Fruit fly (Drosophila melanogaster) whole organism, embryonic: ENCODE results near the gene Pfdn2.

Experiments used
- Asciz ChIP-seq: fragments of 200-800 bp; sonication (Bioruptor generic); optimal IDR thresholded peaks from 2 replicates; lab custom pipeline; 2017; ENCODE audit warnings: missing biosample characterization, mild to moderate bottlenecking, missing genetic modification characterization, missing genetic modification reagents
- Atf6 ChIP-seq: fragments of 200-800 bp; sonication (Bioruptor generic); IDR thresholded peaks from 2 replicates; pipeline ENCODE4 v1.3.6; 2022; ENCODE audit warnings: missing biosample characterization, missing genetic modification characterization
- CG12219 ChIP-seq: fragments of 200-800 bp; sonication (Bioruptor generic); optimal IDR thresholded peaks from 3 replicates; lab custom pipeline; 2018; ENCODE audit warnings: missing biosample characterization, mild to moderate bottlenecking, missing genetic modification characterization
- CG13894 ChIP-seq: fragments of 200-800 bp; sonication (Bioruptor generic); optimal IDR thresholded peaks from 3 replicates; lab custom pipeline; 2018; ENCODE audit warnings: missing biosample characterization, mild to moderate bottlenecking, missing genetic modification characterization, moderate library complexity
- CG14965 ChIP-seq: fragments of 200-800 bp; sonication (Bioruptor generic); optimal IDR thresholded peaks from 2 replicates; lab custom pipeline; 2016; ENCODE audit warnings: missing biosample characterization, missing genetic modification characterization, borderline replicate concordance
- CG18764 ChIP-seq: fragments of 200-800 bp; sonication (Bioruptor generic); optimal IDR thresholded peaks from 3 replicates; lab custom pipeline; 2016; ENCODE audit warnings: missing biosample characterization, missing genetic modification characterization
- CG2202 ChIP-seq: fragments of 200-800 bp; sonication (Bioruptor generic); optimal IDR thresholded peaks from 2 replicates; lab custom pipeline; 2018; ENCODE audit warnings: missing biosample characterization, mild to moderate bottlenecking, missing genetic modification characterization
- CG2678 ChIP-seq: fragments of 200-800 bp; sonication (Bioruptor generic); optimal IDR thresholded peaks from 3 replicates; lab custom pipeline; 2019; ENCODE audit warnings: missing biosample characterization, mild to moderate bottlenecking, missing genetic modification characterization, moderate library complexity
- CG3163 ChIP-seq: fragments of 200-800 bp; sonication (Bioruptor generic); optimal IDR thresholded peaks from 3 replicates; lab custom pipeline; 2016; ENCODE audit warnings: missing biosample characterization, missing genetic modification characterization
- CG32532 ChIP-seq: fragments of 200-800 bp; sonication (Bioruptor generic); IDR thresholded peaks from 2 replicates; pipeline ENCODE4 v1.3.6; 2022; ENCODE audit warnings: missing biosample characterization, missing genetic modification characterization
- CG3838 ChIP-seq: fragments of 200-800 bp; sonication (Bioruptor generic); optimal IDR thresholded peaks from 3 replicates; lab custom pipeline; 2016; ENCODE audit warnings: missing biosample characterization, missing genetic modification characterization
- CG4360 ChIP-seq: fragments of 200-800 bp; sonication (Bioruptor generic); IDR thresholded peaks from 2 replicates; pipeline ENCODE4 v1.3.6; 2022; ENCODE audit warnings: missing biosample characterization, missing genetic modification characterization
- CG4707 ChIP-seq: fragments of 200-800 bp; sonication (Bioruptor generic); optimal IDR thresholded peaks from 2 replicates; lab custom pipeline; 2018; ENCODE audit warnings: missing biosample characterization, mild to moderate bottlenecking, missing genetic modification characterization, moderate library complexity
- CG5180 ChIP-seq: fragments of 200-800 bp; sonication (Bioruptor generic); optimal IDR thresholded peaks from 3 replicates; lab custom pipeline; 2017; ENCODE audit warnings: missing biosample characterization, missing genetic modification characterization, mild to moderate bottlenecking, moderate library complexity, missing genetic modification reagents
- CG6254 ChIP-seq: fragments of 200-800 bp; sonication (Bioruptor generic); optimal IDR thresholded peaks from 3 replicates; lab custom pipeline; 2017; ENCODE audit warnings: mild to moderate bottlenecking, missing biosample characterization, missing genetic modification reagents, missing genetic modification characterization
- CG8478 ChIP-seq: fragments of >200 bp; optimal IDR thresholded peaks from 2 replicates; lab custom pipeline; 2018
- CHES-1-like ChIP-seq: fragments of 200-800 bp; sonication (Bioruptor generic); optimal IDR thresholded peaks from 2 replicates; lab custom pipeline; 2016; ENCODE audit warnings: missing biosample characterization, missing genetic modification characterization
- CTCF ChIP-seq: fragments of 200-800 bp; sonication (Bioruptor generic); optimal IDR thresholded peaks from 2 replicates; lab custom pipeline; 2017; ENCODE audit warnings: missing biosample characterization, mild to moderate bottlenecking, missing genetic modification characterization, moderate library complexity
- D ChIP-seq, 2 experiments: fragments of 200-800 bp in 1 of 2; fragments of >200 bp in 1 of 2; sonication (Bioruptor generic) in 1 of 2; optimal IDR thresholded peaks; 2 replicates in 1 of 2; 3 replicates in 1 of 2; lab custom pipeline; 2017; ENCODE audit warnings: mild to moderate bottlenecking in 1 of 2, missing biosample characterization in 1 of 2, missing genetic modification characterization in 1 of 2, missing genetic modification reagents in 1 of 2
- D19B ChIP-seq: fragments of 200-800 bp; sonication (Bioruptor generic); optimal IDR thresholded peaks from 2 replicates; lab custom pipeline; 2017; ENCODE audit warnings: missing biosample characterization, mild to moderate bottlenecking, missing genetic modification characterization
- Doc2 ChIP-seq: fragments of 200-800 bp; sonication (Bioruptor generic); IDR thresholded peaks from 2 replicates; pipeline ENCODE4 v1.3.6; 2022; ENCODE audit warnings: missing biosample characterization, missing genetic modification characterization
- Hmr ChIP-seq: fragments of 200-800 bp; sonication (Bioruptor generic); optimal IDR thresholded peaks from 3 replicates; lab custom pipeline; 2017; ENCODE audit warnings: mild to moderate bottlenecking, missing biosample characterization, missing genetic modification reagents, missing genetic modification characterization
- Med ChIP-seq: fragments of 200-800 bp; sonication (Bioruptor generic); peaks from one replicate; lab custom pipeline; 2016; ENCODE audit warnings: missing biosample characterization, missing genetic modification characterization, mild to moderate bottlenecking, inconsistent platforms, moderate library complexity
- NC2α ChIP-seq: fragments of 200-800 bp; sonication (Bioruptor generic); optimal IDR thresholded peaks from 2 replicates; lab custom pipeline; 2016; ENCODE audit warnings: missing biosample characterization, missing genetic modification characterization
- NFAT ChIP-seq: fragments of 200-800 bp; sonication (Bioruptor generic); IDR thresholded peaks from 2 replicates; pipeline ENCODE4 v1.3.6; 2022; ENCODE audit warnings: missing biosample characterization, missing genetic modification characterization
- Sox100B ChIP-seq: fragments of 200-800 bp; sonication (Bioruptor generic); optimal IDR thresholded peaks from 3 replicates; lab custom pipeline; 2018; ENCODE audit warnings: missing biosample characterization, mild to moderate bottlenecking, missing genetic modification characterization
- Vsx1 ChIP-seq: fragments of 200-800 bp; sonication (Bioruptor generic); optimal IDR thresholded peaks from 2 replicates; lab custom pipeline; 2017; ENCODE audit warnings: missing biosample characterization, mild to moderate bottlenecking, missing genetic modification characterization, missing genetic modification reagents
- ab ChIP-seq: fragments of 200-800 bp; sonication (Bioruptor generic); optimal IDR thresholded peaks from 2 replicates; lab custom pipeline; 2016; ENCODE audit warnings: missing biosample characterization, missing genetic modification characterization
- abd-A ChIP-seq: fragments of 200-800 bp; sonication (Bioruptor generic); optimal IDR thresholded peaks from 3 replicates; lab custom pipeline; 2019; ENCODE audit warnings: missing biosample characterization, mild to moderate bottlenecking, missing genetic modification characterization, moderate library complexity
- ac ChIP-seq: fragments of 200-800 bp; sonication (Bioruptor generic); optimal IDR thresholded peaks from 3 replicates; lab custom pipeline; 2017; ENCODE audit warnings: missing biosample characterization, mild to moderate bottlenecking, missing genetic modification characterization
- ash1 ChIP-seq: fragments of 200-800 bp; sonication (Bioruptor generic); optimal IDR thresholded peaks from 2 replicates; lab custom pipeline; 2018; ENCODE audit warnings: missing biosample characterization, mild to moderate bottlenecking, missing genetic modification characterization
- caup ChIP-seq: fragments of 200-800 bp; sonication (Bioruptor generic); optimal IDR thresholded peaks from 3 replicates; lab custom pipeline; 2017; ENCODE audit warnings: missing biosample characterization, mild to moderate bottlenecking, missing genetic modification characterization, moderate library complexity; ENCODE audit not compliant: severe bottlenecking
- chinmo ChIP-seq: fragments of 200-800 bp; sonication (Bioruptor generic); IDR thresholded peaks from 4 replicates; pipeline ENCODE4 v1.3.6; 2022; ENCODE audit warnings: missing biosample characterization, missing genetic modification characterization; ENCODE audit not compliant: partially characterized antibody
- chm ChIP-seq: fragments of 200-800 bp; sonication (Bioruptor generic); IDR thresholded peaks from 2 replicates; pipeline ENCODE4 v1.3.6; 2022; ENCODE audit warnings: missing biosample characterization, missing genetic modification characterization
- disco-r ChIP-seq: fragments of 200-800 bp; sonication (Bioruptor generic); optimal IDR thresholded peaks from 2 replicates; lab custom pipeline; 2016; ENCODE audit warnings: missing biosample characterization, missing genetic modification characterization
- dmrt11E ChIP-seq: fragments of 200-800 bp; sonication (Bioruptor generic); optimal IDR thresholded peaks from 3 replicates; lab custom pipeline; 2018; ENCODE audit warnings: missing biosample characterization, mild to moderate bottlenecking, missing genetic modification characterization, moderate library complexity
- ewg ChIP-seq: fragments of 200-800 bp; sonication (Bioruptor generic); optimal IDR thresholded peaks from 3 replicates; lab custom pipeline; 2017; ENCODE audit warnings: mild to moderate bottlenecking, missing biosample characterization, missing genetic modification reagents, missing genetic modification characterization
- gro ChIP-seq: fragments of 200-800 bp; sonication (Bioruptor generic); optimal IDR thresholded peaks from 2 replicates; lab custom pipeline; 2016; ENCODE audit warnings: missing biosample characterization, missing genetic modification characterization
- hb ChIP-seq: fragments of 200-800 bp; sonication (Bioruptor generic); IDR thresholded peaks from 3 replicates; pipeline ENCODE4 v1.3.6; 2022; ENCODE audit warnings: missing biosample characterization, missing genetic modification characterization; ENCODE audit not compliant: partially characterized antibody
- hkb ChIP-seq, 2 experiments: fragments of 200-800 bp in 1 of 2; fragments of >200 bp in 1 of 2; sonication (Bioruptor generic) in 1 of 2; IDR thresholded peaks in 1 of 2; optimal IDR thresholded peaks in 1 of 2; 2 replicates each; pipeline versions ENCODE4 v1.3.6 to Lab custom; 2017 to 2022; ENCODE audit warnings: missing biosample characterization in 1 of 2, missing genetic modification characterization in 1 of 2
- lola ChIP-seq, 3 experiments: fragments of >200 bp in 2 of 3; fragments of 200-800 bp in 1 of 3; sonication (Bioruptor generic) in 1 of 3; optimal IDR thresholded peaks; 2 replicates each; lab custom pipeline; 2017 to 2019; ENCODE audit warnings: missing biosample characterization in 3 of 3, missing genetic modification characterization in 3 of 3, mild to moderate bottlenecking in 1 of 3, moderate library complexity in 1 of 3
- scrt ChIP-seq: fragments of 200-800 bp; sonication (Bioruptor generic); optimal IDR thresholded peaks from 2 replicates; lab custom pipeline; 2018; ENCODE audit warnings: missing biosample characterization, mild to moderate bottlenecking, missing genetic modification characterization, moderate library complexity
- sens-2 ChIP-seq: fragments of 200-800 bp; sonication (Bioruptor generic); IDR thresholded peaks from 2 replicates; pipeline ENCODE4 v1.3.6; 2022; ENCODE audit warnings: missing biosample characterization, missing genetic modification characterization
- tio ChIP-seq: fragments of 200-800 bp; sonication (Bioruptor generic); optimal IDR thresholded peaks from 2 replicates; lab custom pipeline; 2017; ENCODE audit warnings: missing biosample characterization, missing genetic modification characterization, inconsistent platforms
- tll ChIP-seq, 2 experiments: fragments of 200-800 bp in 1 of 2; fragments of >200 bp in 1 of 2; sonication (Bioruptor generic) in 1 of 2; optimal IDR thresholded peaks; 2 replicates each; lab custom pipeline; 2017 to 2019; ENCODE audit warnings: missing biosample characterization in 2 of 2, missing genetic modification characterization in 2 of 2, mild to moderate bottlenecking in 1 of 2, moderate library complexity in 1 of 2
- unpg ChIP-seq: fragments of 200-800 bp; sonication (Bioruptor generic); optimal IDR thresholded peaks from 3 replicates; lab custom pipeline; 2018; ENCODE audit warnings: missing biosample characterization, mild to moderate bottlenecking, missing genetic modification characterization, moderate library complexity
- z ChIP-seq: fragments of 200-800 bp; sonication (Bioruptor generic); IDR thresholded peaks from 3 replicates; pipeline ENCODE4 v1.3.6; 2022; ENCODE audit warnings: missing biosample characterization, missing genetic modification characterization
- zfh1 ChIP-seq: fragments of 200-800 bp; sonication (Bioruptor generic); IDR thresholded peaks from 3 replicates; pipeline ENCODE4 v1.3.6; 2022; ENCODE audit warnings: missing biosample characterization, missing genetic modification characterization

The Pfdn2 gene

DNA sequence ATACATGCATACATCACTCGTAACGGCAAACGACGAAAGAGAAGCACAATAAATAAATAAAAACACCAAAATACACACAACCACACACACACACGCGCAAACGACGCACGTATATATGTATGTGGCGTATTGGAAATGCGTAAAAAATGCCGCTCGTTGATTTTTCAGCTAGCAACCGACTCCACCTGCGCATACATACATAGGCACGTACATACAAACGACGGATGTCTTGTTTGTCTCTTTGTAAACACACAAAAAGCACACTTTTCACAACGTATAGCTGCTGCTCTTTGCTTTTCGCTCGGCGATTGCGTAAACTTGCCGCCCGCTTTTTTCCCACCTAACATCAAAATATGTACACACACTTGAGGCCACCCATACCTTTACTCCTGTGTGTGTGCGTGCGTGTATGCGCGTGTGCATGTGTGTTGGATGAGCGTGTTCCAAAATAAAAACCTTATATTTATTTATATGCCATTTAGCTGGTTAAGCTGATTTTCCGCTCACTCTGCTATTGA lies 45.8 kb upstream of the Pfdn2 start (continued):
- TF ChIP-seq CTCF: no peak
- no peak for TF ChIP-seq sens-2 (GFP tag; lab: Robert Waterston, UW)
- peak; percentile 64 for TF ChIP-seq ewg (GFP tag; lab: Kevin White, UChicago)
- TF ChIP-seq D19B: no peak
- no peak for TF ChIP-seq CG18764
- TF ChIP-seq CG14965 (GFP tag; lab: Kevin White, UChicago): peak; percentile 3
- no peak for TF ChIP-seq hb
- peak; percentile 70 for TF ChIP-seq caup (GFP tag; lab: Kevin White, UChicago)
- no peak for TF ChIP-seq ab (GFP tag; lab: Kevin White, UChicago)
- peak; percentile 10 for TF ChIP-seq Sox100B (GFP tag; lab: Kevin White, UChicago)
- peak in 1 of 2 experiments; percentile 44 for TF ChIP-seq tll (GFP tag; optimal IDR thresholded peaks at IDR 0.05; lab: Kevin White, UChicago)
- TF ChIP-seq CG5180 (GFP tag; lab: Kevin White, UChicago): peak; percentile 31
- no peak for TF ChIP-seq CG3838
- TF ChIP-seq CG4707 (GFP tag; lab: Kevin White, UChicago): peak; percentile 3
- TF ChIP-seq gro: no peak
- peak; percentile 59; the same call in 1 of the 2 replicates for TF ChIP-seq Atf6 (GFP tag; lab: Robert Waterston, UW)
- peak; percentile 84 for TF ChIP-seq CG13894
- TF ChIP-seq chm: 0 out of 2 replicates have a peak, but pooled peaks have one; percentile 11
- TF ChIP-seq CHES-1-like: peak; percentile 27
- no peak for TF ChIP-seq CG32532
- TF ChIP-seq D (optimal IDR thresholded peaks at IDR 0.05; lab: Kevin White, UChicago): peak; percentile 27
- no peak for TF ChIP-seq D (GFP tag; optimal IDR thresholded peaks at IDR 0.05; lab: Kevin White, UChicago)
- TF ChIP-seq disco-r (GFP tag; lab: Kevin White, UChicago): no peak
- no peak for TF ChIP-seq Doc2
- TF ChIP-seq abd-A (tag; lab: Kevin White, UChicago): peak; percentile 96
- peak; percentile 64 for TF ChIP-seq Med
- TF ChIP-seq chinmo (GFP tag; lab: Robert Waterston, UW): peak; percentile 33; the same call in 1 of the 4 replicates
- peak; percentile 49 for TF ChIP-seq ac
- TF ChIP-seq CG3163 (GFP tag; lab: Kevin White, UChicago): peak; percentile 65
- peak; percentile 20 for TF ChIP-seq Asciz (GFP tag; lab: Kevin White, UChicago)
- TF ChIP-seq NC2α: no peak
- TF ChIP-seq scrt (GFP tag; lab: Kevin White, UChicago): peak; percentile 41
- peak; percentile 25 for TF ChIP-seq CG2202
- TF ChIP-seq hkb (optimal IDR thresholded peaks at IDR 0.05; lab: Kevin White, UChicago): no peak
- 0 out of 2 replicates have a peak, but pooled peaks have one; percentile 13 for TF ChIP-seq hkb (GFP tag; IDR thresholded peaks at IDR 0.05; lab: Robert Waterston, UW)
- TF ChIP-seq CG4360 (GFP tag; lab: Robert Waterston, UW): peak; percentile 5; the same call in 1 of the 2 replicates
- TF ChIP-seq CG12219 (GFP tag; lab: Kevin White, UChicago): peak; percentile 13
- peak; percentile 66 for TF ChIP-seq ash1 (GFP tag; lab: Kevin White, UChicago)
- TF ChIP-seq Vsx1: peak; percentile 57
- peak; percentile 5 for TF ChIP-seq unpg (GFP tag; lab: Kevin White, UChicago)
- TF ChIP-seq Hmr (GFP tag; lab: Kevin White, UChicago): peak; percentile 74
- peak; percentile 16 for TF ChIP-seq CG6254 (GFP tag; lab: Kevin White, UChicago)
- no peak for TF ChIP-seq tio
- peak in 1 of 3 experiments; percentile 62 for TF ChIP-seq lola (GFP tag; optimal IDR thresholded peaks at IDR 0.05; lab: Kevin White, UChicago)
- peak; percentile 1 for TF ChIP-seq dmrt11E (tag; lab: Kevin White, UChicago)
- peak; percentile 6; the same call in 1 of the 2 replicates for TF ChIP-seq NFAT (GFP tag; lab: Robert Waterston, UW)
- TF ChIP-seq zfh1 (GFP tag; lab: Robert Waterston, UW): 0 out of 3 replicates have a peak, but pooled peaks have one; percentile 18
- TF ChIP-seq z (GFP tag; lab: Robert Waterston, UW): peak; percentile 40; the same call in 1 of the 3 replicates
- peak; percentile 88 for TF ChIP-seq CG8478
- TF ChIP-seq CG2678 (tag; lab: Kevin White, UChicago): peak; percentile 53
